Worm (Caenorhabditis elegans) whole organism, L3 larva: Measurements from ENCODE around the gene F56F11.4.

Experiments used
- aly-2 ChIP-seq: fragments of 150-350 bp; optimal IDR thresholded peaks from 2 replicates; lab custom pipeline; 2014; ENCODE audit warnings: missing biosample characterization, missing genetic modification characterization
- ama-1 ChIP-seq: fragments of 150-350 bp; optimal IDR thresholded peaks from 2 replicates; lab custom pipeline; 2018
- ceh-9 ChIP-seq: sonication (generic microtip); optimal IDR thresholded peaks from 2 replicates; lab custom pipeline; 2018; ENCODE audit warnings: missing biosample characterization, missing genetic modification characterization
- fos-1 ChIP-seq: fragments of 150-350 bp; optimal IDR thresholded peaks from 2 replicates; lab custom pipeline; 2014; ENCODE audit warnings: missing biosample characterization, missing genetic modification characterization
- mdl-1 ChIP-seq: fragments of 150-350 bp; optimal IDR thresholded peaks from 2 replicates; lab custom pipeline; 2014; ENCODE audit warnings: missing biosample characterization, missing genetic modification characterization
- nhr-11 ChIP-seq: fragments of 150-350 bp; optimal IDR thresholded peaks from 2 replicates; lab custom pipeline; 2014; ENCODE audit warnings: missing biosample characterization, missing genetic modification characterization
- pqm-1 ChIP-seq: fragments of 150-350 bp; optimal IDR thresholded peaks from 2 replicates; lab custom pipeline; 2017; ENCODE audit warnings: missing biosample characterization, missing genetic modification characterization, inconsistent platforms
- snpc-4 ChIP-seq: fragments of 150-350 bp; optimal IDR thresholded peaks from 2 replicates; lab custom pipeline; 2014; ENCODE audit warnings: missing biosample characterization, missing genetic modification characterization
- unc-62 ChIP-seq: fragments of 150-350 bp; sonication (generic microtip); optimal IDR thresholded peaks from 4 replicates; lab custom pipeline; 2014; ENCODE audit warnings: missing biosample characterization, missing genetic modification reagents, missing genetic modification characterization
- ztf-4 ChIP-seq: fragments of 150-350 bp; optimal IDR thresholded peaks from 2 replicates; lab custom pipeline; 2014; ENCODE audit warnings: missing biosample characterization, missing genetic modification characterization

ce11 chrIII:2907819-2908218, 51.8 kb downstream of the F56F11.4 start:
- no peak for TF ChIP-seq fos-1 (tag; lab: Kevin White, UChicago)
- no peak for TF ChIP-seq ama-1 (lab: Kevin White, UChicago)
- TF ChIP-seq nhr-11 (tag; lab: Kevin White, UChicago), result no peak
- no peak for TF ChIP-seq ztf-4
- TF ChIP-seq snpc-4 (tag; lab: Kevin White, UChicago), result no peak
- TF ChIP-seq unc-62 (GFP tag; lab: Kevin White, UChicago), result no peak
- no peak for TF ChIP-seq ceh-9 (tag; lab: Kevin White, UChicago)
- TF ChIP-seq pqm-1 (tag; lab: Kevin White, UChicago), result no peak
- TF ChIP-seq mdl-1 (tag; lab: Kevin White, UChicago), result no peak
- TF ChIP-seq aly-2 (tag; lab: Kevin White, UChicago), result no peak
